Fruit fly (Drosophila melanogaster) whole organism, prepupa: ENCODE results near the gene Sdhaf3.

Source experiments
- Blimp-1 ChIP-seq: fragments of 200-800 bp; sonication (Bioruptor generic); optimal IDR thresholded peaks from 3 replicates; lab custom pipeline; 2017; ENCODE audit warnings: missing biosample characterization, missing genetic modification characterization, mild to moderate bottlenecking, moderate library complexity, missing genetic modification reagents
- CG10669 ChIP-seq: fragments of 200-800 bp; sonication (Bioruptor generic); optimal IDR thresholded peaks from 3 replicates; lab custom pipeline; 2018; ENCODE audit warnings: missing biosample characterization, mild to moderate bottlenecking, missing genetic modification characterization, moderate library complexity
- CG11294 ChIP-seq: fragments of 200-800 bp; sonication (Bioruptor generic); IDR thresholded peaks from 2 replicates; pipeline ENCODE4 v1.3.6; 2022; ENCODE audit warnings: missing biosample characterization, missing genetic modification characterization
- CG11762 ChIP-seq: fragments of 200-800 bp; sonication (Bioruptor generic); optimal IDR thresholded peaks from 3 replicates; lab custom pipeline; 2016; ENCODE audit warnings: missing biosample characterization, missing genetic modification characterization; ENCODE audit not compliant: insufficient read depth
- CG15336 ChIP-seq: fragments of 200-800 bp; sonication (Bioruptor generic); IDR thresholded peaks from 2 replicates; pipeline ENCODE4 v1.3.6; 2022; ENCODE audit warnings: missing biosample characterization, missing genetic modification characterization
- CG1621 ChIP-seq: fragments of 200-800 bp; sonication (Bioruptor generic); optimal IDR thresholded peaks from 3 replicates; lab custom pipeline; 2018; ENCODE audit warnings: missing biosample characterization, mild to moderate bottlenecking, missing genetic modification characterization
- CG16779 ChIP-seq: fragments of 200-800 bp; sonication (Bioruptor generic); optimal IDR thresholded peaks from 3 replicates; lab custom pipeline; 2017; ENCODE audit warnings: missing biosample characterization, mild to moderate bottlenecking, missing genetic modification characterization
- CG31627 ChIP-seq: fragments of 200-800 bp; sonication (Bioruptor generic); optimal IDR thresholded peaks from 3 replicates; lab custom pipeline; 2016; ENCODE audit warnings: missing biosample characterization, missing genetic modification characterization
- CG32006 ChIP-seq: fragments of 200-800 bp; sonication (Bioruptor generic); optimal IDR thresholded peaks from 3 replicates; lab custom pipeline; 2017; ENCODE audit warnings: missing biosample characterization, mild to moderate bottlenecking, missing genetic modification characterization
- CG34406 ChIP-seq: fragments of 200-800 bp; sonication (Bioruptor generic); optimal IDR thresholded peaks from 3 replicates; lab custom pipeline; 2016; ENCODE audit warnings: missing biosample characterization, missing genetic modification characterization
- CG3919 ChIP-seq: fragments of 200-800 bp; sonication (Bioruptor generic); optimal IDR thresholded peaks from 3 replicates; lab custom pipeline; 2016; ENCODE audit warnings: missing biosample characterization, missing genetic modification characterization
- CG6163 ChIP-seq: fragments of 200-800 bp; sonication (Bioruptor generic); IDR thresholded peaks from 3 replicates; pipeline ENCODE4 v1.3.6; 2022; ENCODE audit warnings: missing biosample characterization, missing genetic modification characterization
- CG6276 ChIP-seq: fragments of 200-800 bp; sonication (Bioruptor generic); optimal IDR thresholded peaks from 2 replicates; lab custom pipeline; 2017; ENCODE audit warnings: missing biosample characterization, mild to moderate bottlenecking, missing genetic modification characterization
- CG6792 ChIP-seq: fragments of 200-800 bp; sonication (Bioruptor generic); optimal IDR thresholded peaks from 3 replicates; lab custom pipeline; 2016; ENCODE audit warnings: missing biosample characterization, missing genetic modification characterization
- CG6808 ChIP-seq: fragments of 200-800 bp; sonication (Bioruptor generic); optimal IDR thresholded peaks from 3 replicates; lab custom pipeline; 2017; ENCODE audit warnings: missing biosample characterization, missing genetic modification characterization, mild to moderate bottlenecking, moderate library complexity, missing genetic modification reagents
- CG7368 ChIP-seq: fragments of 200-800 bp; sonication (Bioruptor generic); optimal IDR thresholded peaks from 3 replicates; lab custom pipeline; 2016; ENCODE audit warnings: missing biosample characterization, missing genetic modification characterization
- CG8119 ChIP-seq: fragments of 200-800 bp; sonication (Bioruptor generic); IDR thresholded peaks from 3 replicates; pipeline ENCODE4 v1.3.6; 2022; ENCODE audit warnings: missing biosample characterization, missing genetic modification characterization
- CG8632 ChIP-seq: fragments of 200-800 bp; sonication (Bioruptor generic); optimal IDR thresholded peaks from 3 replicates; lab custom pipeline; 2016; ENCODE audit warnings: missing biosample characterization, missing genetic modification characterization
- CG9139 ChIP-seq: fragments of 200-800 bp; sonication (Bioruptor generic); optimal IDR thresholded peaks from 3 replicates; lab custom pipeline; 2017; ENCODE audit warnings: missing biosample characterization, mild to moderate bottlenecking, missing genetic modification characterization
- Eip75B ChIP-seq: fragments of 200-800 bp; sonication (Bioruptor generic); optimal IDR thresholded peaks from 3 replicates; lab custom pipeline; 2016; ENCODE audit warnings: missing biosample characterization, missing genetic modification characterization
- Eip78C ChIP-seq: fragments of 200-800 bp; sonication (Bioruptor generic); peaks from one replicate; lab custom pipeline; 2016; ENCODE audit warnings: missing biosample characterization, missing genetic modification characterization
- Ets96B ChIP-seq: fragments of 200-800 bp; optimal IDR thresholded peaks from 2 replicates; lab custom pipeline; 2019; ENCODE audit warnings: missing biosample characterization, mild to moderate bottlenecking, missing genetic modification characterization, moderate library complexity
- Hr39 ChIP-seq: fragments of 200-800 bp; sonication (Bioruptor generic); optimal IDR thresholded peaks from 2 replicates; lab custom pipeline; 2016; ENCODE audit warnings: missing biosample characterization, missing genetic modification characterization
- Hr4 ChIP-seq: fragments of 200-800 bp; sonication (Bioruptor generic); optimal IDR thresholded peaks from 3 replicates; lab custom pipeline; 2016; ENCODE audit warnings: missing biosample characterization, missing genetic modification characterization
- OdsH ChIP-seq: fragments of 200-800 bp; sonication (Bioruptor generic); optimal IDR thresholded peaks from 3 replicates; lab custom pipeline; 2016; ENCODE audit warnings: missing biosample characterization, missing genetic modification characterization
- Smox ChIP-seq: fragments of 200-800 bp; sonication (Bioruptor generic); optimal IDR thresholded peaks from 3 replicates; lab custom pipeline; 2016; ENCODE audit warnings: missing biosample characterization, missing genetic modification characterization
- Sox102F ChIP-seq: fragments of 200-800 bp; sonication (Bioruptor generic); optimal IDR thresholded peaks from 2 replicates; lab custom pipeline; 2016; ENCODE audit warnings: missing biosample characterization, mild to moderate bottlenecking, missing genetic modification characterization
- Sox14 ChIP-seq: fragments of 200-800 bp; sonication (Bioruptor generic); optimal IDR thresholded peaks from 3 replicates; lab custom pipeline; 2016; ENCODE audit warnings: missing biosample characterization, missing genetic modification characterization
- Sox15 ChIP-seq: fragments of 200-800 bp; sonication (Bioruptor generic); optimal IDR thresholded peaks from 3 replicates; lab custom pipeline; 2016; ENCODE audit warnings: missing biosample characterization, missing genetic modification characterization
- achi ChIP-seq: fragments of 200-800 bp; sonication (Bioruptor generic); optimal IDR thresholded peaks from 3 replicates; lab custom pipeline; 2016; ENCODE audit warnings: missing biosample characterization, missing genetic modification characterization
- acj6 ChIP-seq: fragments of 200-800 bp; sonication (Bioruptor generic); optimal IDR thresholded peaks from 3 replicates; lab custom pipeline; 2016; ENCODE audit warnings: missing biosample characterization, missing genetic modification characterization
- cyc ChIP-seq: fragments of 200-800 bp; sonication (Bioruptor generic); optimal IDR thresholded peaks from 3 replicates; lab custom pipeline; 2016; ENCODE audit warnings: missing biosample characterization, missing genetic modification characterization
- dac ChIP-seq: fragments of 200-800 bp; sonication (Bioruptor generic); optimal IDR thresholded peaks from 2 replicates; lab custom pipeline; 2017; ENCODE audit warnings: missing biosample characterization, mild to moderate bottlenecking, missing genetic modification characterization
- dsx ChIP-seq: fragments of 200-800 bp; optimal IDR thresholded peaks from 3 replicates; lab custom pipeline; 2019; ENCODE audit warnings: missing biosample characterization, mild to moderate bottlenecking, missing genetic modification characterization, moderate library complexity; ENCODE audit not compliant: poor library complexity, severe bottlenecking
- eg ChIP-seq: fragments of 200-800 bp; sonication (Bioruptor generic); IDR thresholded peaks from 3 replicates; pipeline ENCODE4 v1.3.6; 2022; ENCODE audit warnings: missing biosample characterization, missing genetic modification characterization
- esn ChIP-seq: fragments of 200-800 bp; sonication (Bioruptor generic); optimal IDR thresholded peaks from 2 replicates; lab custom pipeline; 2016; ENCODE audit warnings: missing biosample characterization, mild to moderate bottlenecking, missing genetic modification characterization, moderate library complexity
- fd85E ChIP-seq: fragments of 200-800 bp; sonication (Bioruptor generic); optimal IDR thresholded peaks from 3 replicates; lab custom pipeline; 2016; ENCODE audit warnings: missing biosample characterization, missing genetic modification characterization
- fkh ChIP-seq: fragments of 200-800 bp; sonication (Bioruptor generic); optimal IDR thresholded peaks from 3 replicates; lab custom pipeline; 2017; ENCODE audit warnings: missing biosample characterization, mild to moderate bottlenecking, missing genetic modification characterization, moderate library complexity
- lz ChIP-seq: fragments of 200-800 bp; sonication (Bioruptor generic); optimal IDR thresholded peaks from 3 replicates; lab custom pipeline; 2016; ENCODE audit warnings: missing biosample characterization, missing genetic modification characterization
- net ChIP-seq: fragments of 200-800 bp; sonication (Bioruptor generic); optimal IDR thresholded peaks from 3 replicates; lab custom pipeline; 2016; ENCODE audit warnings: missing biosample characterization, missing genetic modification characterization
- pdm3 ChIP-seq: fragments of 200-800 bp; sonication (Bioruptor generic); optimal IDR thresholded peaks from 3 replicates; lab custom pipeline; 2016; ENCODE audit warnings: missing biosample characterization, missing genetic modification characterization
- salr ChIP-seq, 2 experiments: fragments of 200-800 bp; sonication (Bioruptor generic); optimal IDR thresholded peaks; 3 replicates each; lab custom pipeline; 2016 to 2018; ENCODE audit warnings: missing biosample characterization in 2 of 2, missing genetic modification characterization in 2 of 2, mild to moderate bottlenecking in 1 of 2
- spab ChIP-seq: fragments of 200-800 bp; sonication (Bioruptor generic); optimal IDR thresholded peaks from 2 replicates; lab custom pipeline; 2017; ENCODE audit warnings: missing biosample characterization, mild to moderate bottlenecking, missing genetic modification characterization, missing genetic modification reagents
- topi ChIP-seq: fragments of 200-800 bp; sonication (Bioruptor generic); optimal IDR thresholded peaks from 3 replicates; lab custom pipeline; 2016; ENCODE audit warnings: missing biosample characterization, missing genetic modification characterization
- vri ChIP-seq: fragments of 200-800 bp; sonication (Bioruptor generic); optimal IDR thresholded peaks from 3 replicates; lab custom pipeline; 2016; ENCODE audit warnings: missing biosample characterization, mild to moderate bottlenecking, missing genetic modification characterization

The Sdhaf3 gene

dm6 chr3R:16500919-16501851 lies 18.9 kb upstream of the Sdhaf3 start, which contains the start of gene Decay (continued):
- TF ChIP-seq CG7368 (GFP tag; lab: Kevin White, UChicago) (peak; percentile 26), CG1621 (tag; lab: Kevin White, UChicago) (no peak), CG10669 (no peak), eg (GFP tag; lab: Robert Waterston, UW) (no peak), Hr39 (GFP tag; lab: Kevin White, UChicago) (peak; percentile 55), CG8119 (peak; percentile 58; the same call in 2 of the 3 replicates), Sox15 (no peak), dac (no peak), OdsH (GFP tag; lab: Kevin White, UChicago) (peak; percentile 52), Sox14 (GFP tag; lab: Kevin White, UChicago) (peak; percentile 50)

DNA sequence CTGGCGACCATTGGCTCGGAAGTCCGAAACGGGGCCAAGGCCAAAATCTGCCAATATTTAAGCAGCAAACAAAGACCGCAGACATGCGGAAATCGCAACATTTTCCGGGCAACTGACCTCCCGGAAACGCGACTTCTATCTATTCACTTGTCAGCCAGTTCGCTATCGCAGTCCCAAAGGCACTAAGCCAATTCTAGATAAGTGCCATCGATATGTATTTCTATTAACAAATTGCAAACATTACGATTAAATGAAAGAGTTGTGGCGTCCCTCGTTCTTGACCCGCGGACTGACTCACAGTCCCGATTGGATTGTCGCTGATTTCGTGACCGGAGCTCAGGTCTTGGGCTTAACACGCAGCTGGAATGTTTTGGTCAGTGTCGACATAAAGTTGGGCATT lies 16.6 kb upstream of the Sdhaf3 start, which contains the start of gene Gr89a:
Gene Gr89a (minus strand): TSS at position 101 of the 400 bp plus-strand sequence.
- TF ChIP-seq esn (GFP tag; lab: Kevin White, UChicago) (no peak), Hr39 (GFP tag; lab: Kevin White, UChicago) (no peak), CG11294 (no peak), CG9139 (GFP tag; lab: Kevin White, UChicago) (no peak)
- TF ChIP-seq, all 60 proteins: peak for 0

dm6 chr3R:16497379-16497778 lies 15.1 kb upstream of the Sdhaf3 start:
- TF ChIP-seq salr (GFP tag; optimal IDR thresholded peaks at IDR 0.05; lab: Kevin White, UChicago) (peak in 1 of 2 experiments; percentile 41), Blimp-1 (GFP tag; lab: Kevin White, UChicago) (no peak), lz (GFP tag; lab: Kevin White, UChicago) (peak; percentile 77), CG16779 (tag; lab: Kevin White, UChicago) (peak; percentile 15), dac (peak; percentile 49), acj6 (peak; percentile 61), cyc (GFP tag; lab: Kevin White, UChicago) (peak; percentile 78), CG32006 (peak; percentile 72), CG8119 (peak; percentile 74; the same call in 2 of the 3 replicates), Sox15 (peak; percentile 22), CG1621 (tag; lab: Kevin White, UChicago) (peak; percentile 60), CG8632 (GFP tag; lab: Kevin White, UChicago) (peak; percentile 67), Eip75B (GFP tag; lab: Kevin White, UChicago) (peak; percentile 66), Ets96B (tag; lab: Kevin White, UChicago) (peak; percentile 60), Smox (GFP tag; lab: Kevin White, UChicago) (peak; percentile 56), fkh (GFP tag; lab: Kevin White, UChicago) (no peak), net (GFP tag; lab: Kevin White, UChicago) (peak; percentile 70), pdm3 (GFP tag; lab: Kevin White, UChicago) (peak; percentile 70), fd85E (GFP tag; lab: Kevin White, UChicago) (no peak), dsx (peak; percentile 39), Eip78C (GFP tag; lab: Kevin White, UChicago) (peak; percentile 93), topi (GFP tag; lab: Kevin White, UChicago) (peak; percentile 61), Sox102F (peak; percentile 56), CG15336 (GFP tag; lab: Robert Waterston, UW) (peak; percentile 76), CG34406 (GFP tag; lab: Kevin White, UChicago) (peak; percentile 73), CG31627 (GFP tag; lab: Kevin White, UChicago) (peak; percentile 77), spab (peak; percentile 31), CG6276 (peak; percentile 65), CG10669 (peak; percentile 72), achi (GFP tag; lab: Kevin White, UChicago) (peak; percentile 69), CG6163 (GFP tag; lab: Robert Waterston, UW) (peak; percentile 87), vri (GFP tag; lab: Kevin White, UChicago) (no peak), CG11762 (GFP tag; lab: Kevin White, UChicago) (peak; percentile 47), CG6808 (GFP tag; lab: Kevin White, UChicago) (peak; percentile 20), CG3919 (GFP tag; lab: Kevin White, UChicago) (peak; percentile 80), Hr4 (GFP tag; lab: Kevin White, UChicago) (peak; percentile 62), Sox14 (GFP tag; lab: Kevin White, UChicago) (peak; percentile 59), CG6792 (GFP tag; lab: Kevin White, UChicago) (peak; percentile 58)
